Worm (Caenorhabditis elegans) whole organism, late embryonic: ENCODE results near the gene atf-4.

Experiments used
- C08G9.2 ChIP-seq: sonication (generic microtip); optimal IDR thresholded peaks from 2 replicates; lab custom pipeline; 2016; ENCODE audit warnings: mild to moderate bottlenecking, missing genetic modification characterization, moderate library complexity, missing compliant biosample characterization
- C38D4.7 ChIP-seq: fragments of 200-800 bp; sonication (Bioruptor generic); optimal IDR thresholded peaks from 2 replicates; lab custom pipeline; 2018; ENCODE audit warnings: mild to moderate bottlenecking, missing genetic modification characterization, moderate library complexity, missing compliant biosample characterization
- K09A11.1 ChIP-seq: sonication (generic microtip); optimal IDR thresholded peaks from 2 replicates; lab custom pipeline; 2017; ENCODE audit warnings: antibody characterized with exemption, mild to moderate bottlenecking, missing genetic modification characterization, missing compliant biosample characterization; ENCODE audit not compliant: insufficient read depth
- Y22D7AL.16 ChIP-seq: sonication (generic microtip); optimal IDR thresholded peaks from 2 replicates; lab custom pipeline; 2016; ENCODE audit warnings: missing genetic modification characterization, missing compliant biosample characterization
- ahr-1 ChIP-seq: sonication (generic microtip); optimal IDR thresholded peaks from 2 replicates; lab custom pipeline; 2016; ENCODE audit warnings: missing genetic modification characterization, missing compliant biosample characterization
- ceh-14 ChIP-seq: sonication (generic microtip); optimal IDR thresholded peaks from 2 replicates; lab custom pipeline; 2016; ENCODE audit warnings: missing genotype, missing genetic modification characterization, missing compliant biosample characterization
- ceh-22 ChIP-seq: sonication (generic microtip); optimal IDR thresholded peaks from 2 replicates; lab custom pipeline; 2017; ENCODE audit warnings: missing biosample characterization, missing genetic modification characterization
- ceh-24 ChIP-seq: sonication (generic microtip); optimal IDR thresholded peaks from 2 replicates; lab custom pipeline; 2016; ENCODE audit warnings: mild to moderate bottlenecking, missing genetic modification characterization, missing compliant biosample characterization
- ceh-30 ChIP-seq: fragments of 150-350 bp; optimal IDR thresholded peaks from 2 replicates; lab custom pipeline; 2014; ENCODE audit warnings: missing biosample characterization, missing genetic modification characterization
- ceh-31 ChIP-seq: sonication (generic microtip); optimal IDR thresholded peaks from 2 replicates; lab custom pipeline; 2016; ENCODE audit warnings: missing genetic modification characterization, missing compliant biosample characterization
- ceh-45 ChIP-seq: fragments of 200-800 bp; sonication (Bioruptor generic); IDR thresholded peaks from 2 replicates; pipeline ENCODE4 v1.3.6; 2022; ENCODE audit warnings: missing genetic modification reagents, missing genetic modification characterization, missing compliant biosample characterization
- ceh-48 ChIP-seq: sonication (generic microtip); optimal IDR thresholded peaks from 2 replicates; lab custom pipeline; 2016; ENCODE audit warnings: missing genetic modification characterization, inconsistent platforms, missing compliant biosample characterization
- ceh-6 ChIP-seq: fragments of 200-800 bp; sonication (Bioruptor generic); optimal IDR thresholded peaks from 2 replicates; lab custom pipeline; 2018; ENCODE audit warnings: mild to moderate bottlenecking, missing genetic modification characterization, missing compliant biosample characterization
- che-1 ChIP-seq: sonication (generic microtip); optimal IDR thresholded peaks from 2 replicates; lab custom pipeline; 2016; ENCODE audit warnings: mild to moderate bottlenecking, missing genetic modification characterization, missing compliant biosample characterization
- dmd-4 ChIP-seq: sonication (generic microtip); optimal IDR thresholded peaks from 2 replicates; lab custom pipeline; 2016; ENCODE audit warnings: borderline replicate concordance, missing genetic modification characterization, missing compliant biosample characterization
- elt-4 ChIP-seq: sonication (generic microtip); optimal IDR thresholded peaks from 2 replicates; lab custom pipeline; 2016; ENCODE audit warnings: missing genetic modification characterization, missing compliant biosample characterization
- ets-4 ChIP-seq: sonication (generic microtip); optimal IDR thresholded peaks from 2 replicates; lab custom pipeline; 2016; ENCODE audit warnings: missing genetic modification characterization, missing compliant biosample characterization
- eyg-1 ChIP-seq: sonication (generic microtip); optimal IDR thresholded peaks from 2 replicates; lab custom pipeline; 2016; ENCODE audit warnings: missing genotype, missing genetic modification characterization, missing compliant biosample characterization
- fkh-10 ChIP-seq: fragments of 150-350 bp; optimal IDR thresholded peaks from 2 replicates; lab custom pipeline; 2014; ENCODE audit warnings: missing biosample characterization, missing genetic modification reagents, missing genetic modification characterization
- gmeb-2 ChIP-seq: sonication (generic microtip); optimal IDR thresholded peaks from 2 replicates; lab custom pipeline; 2016; ENCODE audit warnings: missing genetic modification characterization, inconsistent platforms, missing compliant biosample characterization
- hlh-13 ChIP-seq: fragments of 200-800 bp; sonication (Bioruptor generic); optimal IDR thresholded peaks from 2 replicates; lab custom pipeline; 2018; ENCODE audit warnings: mild to moderate bottlenecking, missing genetic modification characterization, missing compliant biosample characterization
- hlh-15 ChIP-seq: sonication (generic microtip); optimal IDR thresholded peaks from 2 replicates; lab custom pipeline; 2016; ENCODE audit warnings: missing genetic modification characterization, missing compliant biosample characterization
- hlh-30 ChIP-seq: sonication (generic microtip); optimal IDR thresholded peaks from 2 replicates; lab custom pipeline; 2017; ENCODE audit warnings: antibody characterized with exemption, missing genetic modification characterization, missing compliant biosample characterization; ENCODE audit not compliant: insufficient read depth
- hlh-6 ChIP-seq: sonication (generic microtip); optimal IDR thresholded peaks from 2 replicates; lab custom pipeline; 2016; ENCODE audit warnings: missing genotype, missing genetic modification characterization, missing compliant biosample characterization
- hlh-8 ChIP-seq: sonication (generic microtip); optimal IDR thresholded peaks from 2 replicates; lab custom pipeline; 2016; ENCODE audit warnings: missing genotype, missing genetic modification characterization, missing compliant biosample characterization
- lim-6 ChIP-seq: sonication (generic microtip); optimal IDR thresholded peaks from 2 replicates; lab custom pipeline; 2016; ENCODE audit warnings: missing genetic modification characterization, missing compliant biosample characterization
- lin-11 ChIP-seq: fragments of 200-800 bp; sonication (Bioruptor generic); optimal IDR thresholded peaks from 2 replicates; lab custom pipeline; 2018; ENCODE audit warnings: mild to moderate bottlenecking, missing genetic modification characterization, missing compliant biosample characterization
- madf-2 ChIP-seq: sonication (generic microtip); optimal IDR thresholded peaks from 2 replicates; lab custom pipeline; 2017; ENCODE audit warnings: missing genetic modification characterization, missing compliant biosample characterization
- mec-3 ChIP-seq: sonication (generic microtip); optimal IDR thresholded peaks from 2 replicates; lab custom pipeline; 2016; ENCODE audit warnings: borderline replicate concordance, missing genetic modification characterization, missing compliant biosample characterization
- odd-2 ChIP-seq: sonication (generic microtip); optimal IDR thresholded peaks from 2 replicates; lab custom pipeline; 2017; ENCODE audit warnings: antibody characterized with exemption, mild to moderate bottlenecking, missing genetic modification characterization, missing compliant biosample characterization
- pag-3 ChIP-seq: sonication (generic microtip); optimal IDR thresholded peaks from 2 replicates; lab custom pipeline; 2016; ENCODE audit warnings: missing compliant biosample characterization, missing genetic modification characterization, borderline replicate concordance
- pqm-1 ChIP-seq: sonication (generic microtip); optimal IDR thresholded peaks from 2 replicates; lab custom pipeline; 2016; ENCODE audit warnings: missing genetic modification characterization, missing compliant biosample characterization
- sdc-2 ChIP-seq: sonication (generic microtip); optimal IDR thresholded peaks from 2 replicates; lab custom pipeline; 2016; ENCODE audit warnings: missing genotype, missing genetic modification characterization, missing compliant biosample characterization
- sox-2 ChIP-seq: fragments of 200-800 bp; sonication (Bioruptor generic); IDR thresholded peaks from 2 replicates; pipeline ENCODE4 v1.3.6; 2022; ENCODE audit warnings: missing genetic modification reagents, missing genetic modification characterization, missing compliant biosample characterization
- sox-4 ChIP-seq: sonication (generic microtip); optimal IDR thresholded peaks from 2 replicates; lab custom pipeline; 2017; ENCODE audit warnings: mild to moderate bottlenecking, missing genetic modification characterization, inconsistent platforms, missing compliant biosample characterization
- syd-9 ChIP-seq: sonication (generic microtip); optimal IDR thresholded peaks from 2 replicates; lab custom pipeline; 2016; ENCODE audit warnings: mild to moderate bottlenecking, missing genetic modification characterization, moderate library complexity, missing compliant biosample characterization
- tbx-7 ChIP-seq: sonication (generic microtip); optimal IDR thresholded peaks from 2 replicates; lab custom pipeline; 2016; ENCODE audit warnings: missing genotype, missing genetic modification characterization, missing compliant biosample characterization
- ttx-3 ChIP-seq: sonication (generic microtip); optimal IDR thresholded peaks from 2 replicates; lab custom pipeline; 2016; ENCODE audit warnings: missing genetic modification reagents, missing genetic modification characterization, missing compliant biosample characterization
- unc-3 ChIP-seq, 2 experiments: fragments of 200-800 bp in 1 of 2; sonication (Bioruptor generic) in 1 of 2; sonication (generic microtip) in 1 of 2; conservative IDR thresholded peaks in 1 of 2; optimal IDR thresholded peaks in 1 of 2; 2 replicates each; pipeline versions ENCODE4 v1.3.6 to Lab custom; 2016 to 2022; ENCODE audit warnings: missing compliant biosample characterization in 2 of 2, missing genetic modification characterization in 2 of 2, missing genetic modification reagents in 1 of 2
- unc-42 ChIP-seq: sonication (generic microtip); optimal IDR thresholded peaks from 2 replicates; lab custom pipeline; 2016; ENCODE audit warnings: missing genotype, missing genetic modification characterization, missing compliant biosample characterization
- unc-86 ChIP-seq: sonication (generic microtip); optimal IDR thresholded peaks from 2 replicates; lab custom pipeline; 2016; ENCODE audit warnings: missing genetic modification characterization, missing compliant biosample characterization
- zip-5 ChIP-seq: sonication (generic microtip); optimal IDR thresholded peaks from 2 replicates; lab custom pipeline; 2016; ENCODE audit warnings: missing genetic modification characterization, missing compliant biosample characterization

The atf-4 gene

DNA sequence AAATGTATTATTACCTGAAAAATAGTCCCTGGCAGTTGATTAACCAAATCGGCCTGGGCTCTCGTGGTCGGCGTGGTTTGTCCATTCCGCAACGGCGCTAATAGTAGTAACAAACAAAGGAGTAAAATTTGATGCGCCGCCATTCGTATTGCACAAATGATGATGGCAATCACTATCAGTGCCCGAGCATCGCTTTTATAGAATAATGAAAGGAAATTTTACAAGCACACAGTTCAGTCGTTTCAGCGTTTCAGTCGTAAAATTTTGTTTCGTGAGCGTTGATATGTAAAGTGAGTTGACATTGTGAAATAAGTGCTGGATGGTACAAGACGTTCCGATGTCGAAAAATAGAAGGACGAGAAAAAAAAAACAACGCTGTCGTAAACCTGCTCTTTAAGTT is 38.9 kb downstream of the atf-4 start, which contains the start of gene Y16B4A.2:
Gene Y16B4A.2 (minus strand): TSS at position 170 of the 400 bp plus-strand sequence.
- TF ChIP-seq unc-86 (tag; lab: Kevin White, UChicago) (no peak), hlh-15 (tag; lab: Kevin White, UChicago) (no peak), sdc-2 (tag; lab: Kevin White, UChicago) (no peak), eyg-1 (tag; lab: Kevin White, UChicago) (no peak), Y22D7AL.16 (no peak), dmd-4 (tag; lab: Kevin White, UChicago) (no peak), zip-5 (tag; lab: Kevin White, UChicago) (no peak), fkh-10 (GFP tag; lab: Kevin White, UChicago) (no peak), sox-4 (no peak), sox-2 (GFP tag; lab: Robert Waterston, UW) (no peak), lin-11 (tag; lab: Kevin White, UChicago) (no peak), elt-4 (no peak), che-1 (tag; lab: Kevin White, UChicago) (no peak), hlh-30 (no peak), pqm-1 (tag; lab: Kevin White, UChicago) (no peak), gmeb-2 (no peak), unc-3 (GFP tag; conservative IDR thresholded peaks at IDR 0.05; lab: Robert Waterston, UW) (no peak), unc-3 (tag; optimal IDR thresholded peaks at IDR 0.05; lab: Kevin White, UChicago) (no peak), tbx-7 (tag; lab: Kevin White, UChicago) (no peak), ceh-24 (tag; lab: Kevin White, UChicago) (no peak)
- TF ChIP-seq, all 69 proteins: peak for 0

DNA sequence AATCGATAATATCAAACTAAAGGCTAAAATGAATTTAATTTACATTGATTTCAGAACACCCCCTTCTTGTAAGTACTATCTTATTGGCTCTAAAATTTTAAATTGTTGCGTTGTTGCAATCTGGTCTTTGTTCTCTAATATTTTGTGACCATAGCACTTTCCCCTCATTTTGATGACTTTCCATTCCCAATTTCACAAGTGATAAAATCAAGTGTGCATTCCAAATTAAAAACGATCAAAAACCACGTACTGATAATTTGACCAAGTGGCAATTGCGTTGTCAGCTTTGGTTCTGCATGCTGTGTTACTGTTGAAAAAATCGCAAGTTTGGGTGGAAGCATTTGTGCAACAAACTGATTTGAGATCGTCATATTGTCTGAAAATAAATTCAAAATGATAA is 40.3 kb downstream of the atf-4 start:
- TF ChIP-seq ets-4 (tag; lab: Kevin White, UChicago) (no peak), ceh-6 (GFP tag; lab: Kevin White, UChicago) (no peak), ceh-30 (tag; lab: Kevin White, UChicago) (no peak), syd-9 (tag; lab: Kevin White, UChicago) (no peak), mec-3 (tag; lab: Kevin White, UChicago) (no peak), ttx-3 (tag; lab: Kevin White, UChicago) (no peak), ceh-22 (tag; lab: Kevin White, UChicago) (no peak), hlh-8 (tag; lab: Kevin White, UChicago) (no peak), K09A11.1 (tag; lab: Kevin White, UChicago) (no peak), unc-42 (tag; lab: Kevin White, UChicago) (no peak), ceh-14 (tag; lab: Kevin White, UChicago) (no peak), ceh-45 (GFP tag; lab: Robert Waterston, UW) (no peak), C38D4.7 (GFP tag; lab: Kevin White, UChicago) (no peak), fkh-10 (GFP tag; lab: Kevin White, UChicago) (no peak), ceh-48 (no peak), ahr-1 (no peak), che-1 (tag; lab: Kevin White, UChicago) (no peak), dmd-4 (tag; lab: Kevin White, UChicago) (no peak), hlh-6 (tag; lab: Kevin White, UChicago) (no peak), hlh-13 (GFP tag; lab: Kevin White, UChicago) (no peak)

DNA sequence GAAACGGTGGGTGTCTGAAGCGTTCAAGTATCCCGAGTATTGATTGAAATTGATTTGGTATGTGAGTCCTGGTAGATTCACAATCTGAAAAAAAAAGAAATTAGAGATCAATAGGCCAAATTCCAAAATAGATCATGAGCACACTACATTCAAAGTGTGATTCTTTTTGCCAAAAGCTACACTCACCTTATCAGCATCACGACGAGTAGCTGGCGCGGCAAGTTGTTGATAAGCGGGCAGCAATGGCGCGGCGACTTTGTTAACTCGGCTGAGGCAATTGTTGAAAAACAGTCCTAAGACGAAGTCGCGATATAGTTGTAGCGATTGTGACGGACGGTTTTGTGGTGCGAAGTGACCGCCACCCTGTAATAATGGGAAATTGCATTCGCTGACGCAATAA is 41.6 kb downstream of the atf-4 start:
- TF ChIP-seq mec-3 (tag; lab: Kevin White, UChicago) (no peak), pag-3 (tag; lab: Kevin White, UChicago) (no peak), lim-6 (tag; lab: Kevin White, UChicago) (no peak), ceh-31 (tag; lab: Kevin White, UChicago) (no peak), odd-2 (tag; lab: Kevin White, UChicago) (no peak), ceh-24 (tag; lab: Kevin White, UChicago) (no peak), madf-2 (tag; lab: Kevin White, UChicago) (no peak), C08G9.2 (tag; lab: Kevin White, UChicago) (no peak)
